Worm (Caenorhabditis elegans) whole organism, late embryonic: Measurements from ENCODE around the gene unc-32.

Experiments
- ceh-19 ChIP-seq: fragments of 200-800 bp; sonication (Bioruptor generic); optimal IDR thresholded peaks from 2 replicates; lab custom pipeline; 2018; ENCODE audit warnings: mild to moderate bottlenecking, missing genetic modification characterization, missing compliant biosample characterization
- ceh-48 ChIP-seq: sonication (generic microtip); optimal IDR thresholded peaks from 2 replicates; lab custom pipeline; 2016; ENCODE audit warnings: missing genetic modification characterization, inconsistent platforms, missing compliant biosample characterization
- elt-2 ChIP-seq: sonication (generic microtip); optimal IDR thresholded peaks from 2 replicates; lab custom pipeline; 2016; ENCODE audit warnings: missing genetic modification reagents, missing genetic modification characterization, missing compliant biosample characterization
- hlh-30 ChIP-seq: sonication (generic microtip); optimal IDR thresholded peaks from 2 replicates; lab custom pipeline; 2017; ENCODE audit warnings: antibody characterized with exemption, missing genetic modification characterization, missing compliant biosample characterization; ENCODE audit not compliant: insufficient read depth
- pqm-1 ChIP-seq: sonication (generic microtip); optimal IDR thresholded peaks from 2 replicates; lab custom pipeline; 2016; ENCODE audit warnings: missing genetic modification characterization, missing compliant biosample characterization

DNA sequence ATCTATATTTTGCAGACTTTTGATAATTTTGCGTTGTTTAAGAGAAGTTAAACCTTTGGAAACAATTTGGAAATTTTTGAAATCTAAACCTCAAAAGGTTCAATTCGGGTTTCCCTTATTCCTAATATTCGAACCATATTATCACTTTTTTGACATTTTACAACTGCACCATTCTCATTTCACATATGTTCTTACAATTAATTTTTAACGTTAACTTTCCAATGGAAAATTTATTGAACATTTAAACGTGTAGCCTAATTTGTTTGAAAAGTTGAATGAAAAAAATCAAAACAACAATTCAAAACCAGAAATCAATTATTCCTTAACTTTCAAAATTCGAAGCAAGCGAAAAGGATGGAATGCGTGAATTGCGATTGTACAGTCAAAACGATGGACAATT is 18.5 kb downstream of the unc-32 start, which contains the start of gene ZK637.12:
- TF ChIP-seq ceh-48 (tag; lab: Kevin White, UChicago) (no peak), pqm-1 (tag; lab: Kevin White, UChicago) (no peak), hlh-30 (tag; lab: Kevin White, UChicago) (no peak), elt-2 (tag; lab: Kevin White, UChicago) (no peak), ceh-19 (GFP tag; lab: Kevin White, UChicago) (no peak)
